Worm (Caenorhabditis elegans) whole organism, L1 larva: ENCODE results near the gene T24E12.12.
A peak's percentile ranks its signal among the peaks of the same experiment; 100 is the strongest.

ENCODE experiments used
- C16A3.4 ChIP-seq: fragments of 150-350 bp; optimal IDR thresholded peaks from 2 replicates; lab custom pipeline; 2014; ENCODE audit warnings: missing biosample characterization, missing genetic modification characterization
- C34B4.2 ChIP-seq: sonication (generic microtip); optimal IDR thresholded peaks from 2 replicates; lab custom pipeline; 2017; ENCODE audit warnings: mild to moderate bottlenecking, missing genetic modification characterization, missing compliant biosample characterization
- F16B12.6 ChIP-seq: fragments of 150-350 bp; optimal IDR thresholded peaks from 2 replicates; lab custom pipeline; 2014; ENCODE audit warnings: missing biosample characterization, missing genetic modification characterization
- Y116A8C.19 ChIP-seq: sonication (generic microtip); optimal IDR thresholded peaks from 2 replicates; lab custom pipeline; 2016; ENCODE audit warnings: missing compliant biosample characterization, missing genetic modification characterization, borderline replicate concordance
- ceh-63 ChIP-seq: fragments of 200-800 bp; sonication (Bioruptor generic); optimal IDR thresholded peaks from 2 replicates; lab custom pipeline; 2018; ENCODE audit warnings: mild to moderate bottlenecking, missing genetic modification characterization, missing compliant biosample characterization
- ceh-88 ChIP-seq: fragments of 200-800 bp; sonication (Bioruptor generic); IDR thresholded peaks from 2 replicates; pipeline ENCODE4 v1.3.6; 2022; ENCODE audit warnings: missing genetic modification characterization, missing compliant biosample characterization
- ceh-90 ChIP-seq: sonication (generic microtip); optimal IDR thresholded peaks from 2 replicates; lab custom pipeline; 2016; ENCODE audit warnings: missing genetic modification characterization, missing compliant biosample characterization
- ces-1 ChIP-seq: fragments of 150-350 bp; optimal IDR thresholded peaks from 2 replicates; lab custom pipeline; 2014; ENCODE audit warnings: missing biosample characterization, missing genetic modification reagents, missing genetic modification characterization
- dpl-1 ChIP-seq, 3 experiments: fragments of 150-350 bp in 2 of 3; sonication (generic microtip) in 1 of 3; optimal IDR thresholded peaks; 2 replicates each; lab custom pipeline; 2014 to 2017; ENCODE audit warnings: missing biosample characterization in 3 of 3, missing genetic modification characterization in 3 of 3, missing genetic modification reagents in 3 of 3
- efl-1 ChIP-seq, 4 experiments: fragments of 150-350 bp; optimal IDR thresholded peaks in 3 of 4; peaks in 1 of 4; 1 replicate in 1 of 4; 2 replicates in 3 of 4; lab custom pipeline; 2014; ENCODE audit warnings: missing biosample characterization in 2 of 4, missing genetic modification characterization in 2 of 4, missing genetic modification reagents in 2 of 4
- elt-2 ChIP-seq: sonication (generic microtip); optimal IDR thresholded peaks from 2 replicates; lab custom pipeline; 2016; ENCODE audit warnings: missing genetic modification characterization, mild to moderate bottlenecking, inconsistent platforms, missing compliant biosample characterization, missing genetic modification reagents
- ets-5 ChIP-seq: fragments of 200-800 bp; sonication (Bioruptor generic); IDR thresholded peaks from 2 replicates; pipeline ENCODE4 v1.3.6; 2022; ENCODE audit warnings: missing genetic modification characterization, missing compliant biosample characterization
- fkh-4 ChIP-seq: sonication (generic microtip); optimal IDR thresholded peaks from 2 replicates; lab custom pipeline; 2016; ENCODE audit warnings: missing compliant biosample characterization, missing genetic modification characterization, borderline replicate concordance
- grh-1 ChIP-seq: fragments of 200-800 bp; sonication (Bioruptor generic); IDR thresholded peaks from 2 replicates; pipeline ENCODE4 v1.3.6; 2022; ENCODE audit warnings: missing genetic modification reagents, missing genetic modification characterization, missing compliant biosample characterization
- hpl-2 ChIP-seq: fragments of 150-350 bp; optimal IDR thresholded peaks from 2 replicates; lab custom pipeline; 2014; ENCODE audit warnings: missing biosample characterization, missing genetic modification reagents, missing genetic modification characterization
- lin-14 ChIP-seq: fragments of 200-800 bp; sonication (Bioruptor generic); optimal IDR thresholded peaks from 2 replicates; lab custom pipeline; 2018; ENCODE audit warnings: mild to moderate bottlenecking, missing genetic modification characterization, moderate library complexity, missing compliant biosample characterization
- lin-35 ChIP-seq, 2 experiments: fragments of 150-350 bp; optimal IDR thresholded peaks; 2 replicates each; lab custom pipeline; 2014; ENCODE audit warnings: missing biosample characterization in 2 of 2, missing genetic modification characterization in 2 of 2, missing genetic modification reagents in 2 of 2
- mef-2 ChIP-seq: fragments of 150-350 bp; optimal IDR thresholded peaks from 2 replicates; lab custom pipeline; 2014; ENCODE audit warnings: missing biosample characterization, missing genetic modification characterization
- mep-1 ChIP-seq: fragments of 150-350 bp; optimal IDR thresholded peaks from 2 replicates; lab custom pipeline; 2014; ENCODE audit warnings: missing biosample characterization, missing genetic modification characterization
- nhr-12 ChIP-seq: sonication (generic microtip); optimal IDR thresholded peaks from 2 replicates; lab custom pipeline; 2017; ENCODE audit warnings: missing biosample characterization, missing genetic modification characterization
- nhr-19 ChIP-seq: fragments of 200-800 bp; sonication (Bioruptor generic); conservative IDR thresholded peaks from 2 replicates; pipeline ENCODE4 v1.3.6; 2022; ENCODE audit warnings: missing genetic modification characterization, missing compliant biosample characterization
- nhr-20 ChIP-seq: sonication (generic microtip); optimal IDR thresholded peaks from 2 replicates; lab custom pipeline; 2016; ENCODE audit warnings: mild to moderate bottlenecking, missing genetic modification characterization, missing compliant biosample characterization
- nhr-237 ChIP-seq: fragments of 150-350 bp; optimal IDR thresholded peaks from 2 replicates; lab custom pipeline; 2014; ENCODE audit warnings: missing biosample characterization, missing genetic modification characterization
- nhr-28 ChIP-seq: fragments of 150-350 bp; optimal IDR thresholded peaks from 2 replicates; lab custom pipeline; 2014; ENCODE audit warnings: missing biosample characterization, missing genetic modification characterization
- nhr-47 ChIP-seq: sonication (generic microtip); optimal IDR thresholded peaks from 2 replicates; lab custom pipeline; 2016; ENCODE audit warnings: mild to moderate bottlenecking, missing genetic modification characterization, moderate library complexity, missing compliant biosample characterization
- nhr-71 ChIP-seq: sonication (generic microtip); optimal IDR thresholded peaks from 2 replicates; lab custom pipeline; 2016; ENCODE audit warnings: mild to moderate bottlenecking, missing genetic modification characterization, moderate library complexity, missing compliant biosample characterization
- snu-23 ChIP-seq: sonication (generic microtip); optimal IDR thresholded peaks from 2 replicates; lab custom pipeline; 2016; ENCODE audit warnings: missing genetic modification characterization, missing compliant biosample characterization
- sup-37 ChIP-seq: fragments of 200-800 bp; sonication (Bioruptor generic); optimal IDR thresholded peaks from 2 replicates; lab custom pipeline; 2018; ENCODE audit warnings: mild to moderate bottlenecking, missing genetic modification characterization, missing compliant biosample characterization
- swsn-7 ChIP-seq: sonication (generic microtip); optimal IDR thresholded peaks from 2 replicates; lab custom pipeline; 2016; ENCODE audit warnings: missing genetic modification characterization, missing compliant biosample characterization
- zag-1 ChIP-seq: fragments of 150-350 bp; optimal IDR thresholded peaks from 2 replicates; lab custom pipeline; 2014; ENCODE audit warnings: missing biosample characterization, missing genetic modification characterization
- zip-4 ChIP-seq: fragments of 200-800 bp; sonication (Bioruptor generic); optimal IDR thresholded peaks from 2 replicates; lab custom pipeline; 2018; ENCODE audit warnings: mild to moderate bottlenecking, missing genetic modification characterization, moderate library complexity, missing compliant biosample characterization

Gene T24E12.12

ce11 chrII:3787151-3787550 lies 28.1 kb downstream of the T24E12.12 start, which contains the start of gene T24E12.13:
T24E12.13 (plus strand) TSS chrII:3787451.
- TF ChIP-seq ceh-63 (GFP tag; lab: Kevin White, UChicago) (no peak), dpl-1 (GFP tag; optimal IDR thresholded peaks at IDR 0.05; lab: Kevin White, UChicago) (no peak), zag-1 (tag; lab: Kevin White, UChicago) (no peak), mep-1 (tag; lab: Kevin White, UChicago) (no peak), elt-2 (tag; lab: Kevin White, UChicago) (no peak), nhr-20 (tag; lab: Kevin White, UChicago) (no peak), nhr-19 (GFP tag; lab: Robert Waterston, UW) (no peak), hpl-2 (GFP tag; lab: Kevin White, UChicago) (no peak), fkh-4 (tag; lab: Kevin White, UChicago) (no peak), ceh-90 (tag; lab: Kevin White, UChicago) (no peak)
- TF ChIP-seq, all 84 proteins: peak for 0

DNA sequence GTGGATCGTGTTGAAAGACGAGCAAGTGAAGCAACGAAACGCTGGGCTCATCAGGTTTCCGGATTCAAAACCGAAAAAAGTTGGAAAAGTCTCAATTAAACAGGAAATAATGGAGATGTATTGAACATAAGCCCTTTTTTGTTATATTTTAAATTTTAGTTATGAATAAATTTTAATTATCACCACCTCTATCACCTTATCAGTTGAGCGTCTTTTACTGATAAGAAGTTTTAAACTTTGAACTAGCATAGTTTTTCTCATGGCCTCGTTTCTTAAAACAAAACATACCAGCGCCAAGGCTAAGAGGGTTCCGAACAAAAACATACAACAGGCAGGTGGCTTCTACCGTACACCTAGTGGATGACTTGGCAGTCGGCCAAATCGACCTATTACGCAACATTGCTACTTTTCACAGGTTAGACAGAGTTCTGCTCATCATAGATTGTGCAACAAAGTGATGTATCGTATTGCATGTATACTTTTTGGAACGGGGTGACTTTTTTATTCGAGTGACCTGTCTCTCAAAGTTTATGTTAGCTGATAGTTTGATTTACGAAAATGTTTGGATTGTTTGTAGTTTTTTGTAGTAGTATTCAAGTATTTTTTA lies 29.4 kb downstream of the T24E12.12 start:
- TF ChIP-seq elt-2 (tag; lab: Kevin White, UChicago) (peak; percentile 77), nhr-28 (tag; lab: Kevin White, UChicago) (no peak), C34B4.2 (tag; lab: Kevin White, UChicago) (no peak), ceh-88 (no peak), nhr-71 (tag; lab: Kevin White, UChicago) (no peak), efl-1 (optimal IDR thresholded peaks at IDR 0.05; lab: Kevin White, UChicago) (no peak), efl-1 (GFP tag; optimal IDR thresholded peaks at IDR 0.05 in 1 of 2; lab: Kevin White, UChicago) (peak in 1 of 2 experiments; percentile 78)

ce11 chrII:3793336-3793735 lies 34.2 kb downstream of the T24E12.12 start, which contains the start of gene fbxb-99:
fbxb-99 (minus strand) TSS chrII:3793436.
- no peak for TF ChIP-seq ceh-88

DNA sequence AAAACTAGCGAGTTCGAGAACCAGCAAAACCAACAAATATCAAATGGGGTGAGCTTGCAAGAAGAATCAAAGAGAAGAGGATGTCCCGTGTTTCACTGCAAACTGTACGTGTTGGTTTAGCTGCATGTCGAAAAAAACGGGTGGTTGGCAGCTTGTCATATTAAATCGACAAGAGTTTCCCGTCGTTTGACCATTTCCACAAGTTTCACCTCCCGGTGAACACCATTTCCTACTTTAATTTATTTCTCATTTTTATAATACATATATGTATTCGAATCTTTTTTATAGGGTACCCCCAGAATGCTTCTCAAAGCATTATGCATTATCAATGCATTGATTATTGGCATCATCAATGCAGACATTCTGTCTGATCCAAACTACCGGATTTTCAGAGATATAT lies 36.2 kb downstream of the T24E12.12 start, which contains the start of gene Y8A9A.2:
Gene Y8A9A.2 (plus strand): TSS at position 301 of the 400 bp plus-strand sequence.
- TF ChIP-seq ets-5 (GFP tag; lab: Robert Waterston, UW) (no peak), efl-1 (optimal IDR thresholded peaks at IDR 0.05; lab: Kevin White, UChicago) (no peak), efl-1 (GFP tag; optimal IDR thresholded peaks at IDR 0.05 in 1 of 2; lab: Kevin White, UChicago) (peak in 1 of 2 experiments; percentile 25)

- TF ChIP-seq snu-23 (GFP tag; lab: Kevin White, UChicago) (no peak), zip-4 (no peak), nhr-237 (no peak), sup-37 (GFP tag; lab: Kevin White, UChicago) (no peak)
- TF ChIP-seq, all 84 proteins: peak for 0
Measured at ce11 chrII:3803219-3803618, 44.1 kb downstream of the T24E12.12 start, which contains the start of gene ins-32. ins-32 (minus strand) TSS chrII:3803319.

DNA sequence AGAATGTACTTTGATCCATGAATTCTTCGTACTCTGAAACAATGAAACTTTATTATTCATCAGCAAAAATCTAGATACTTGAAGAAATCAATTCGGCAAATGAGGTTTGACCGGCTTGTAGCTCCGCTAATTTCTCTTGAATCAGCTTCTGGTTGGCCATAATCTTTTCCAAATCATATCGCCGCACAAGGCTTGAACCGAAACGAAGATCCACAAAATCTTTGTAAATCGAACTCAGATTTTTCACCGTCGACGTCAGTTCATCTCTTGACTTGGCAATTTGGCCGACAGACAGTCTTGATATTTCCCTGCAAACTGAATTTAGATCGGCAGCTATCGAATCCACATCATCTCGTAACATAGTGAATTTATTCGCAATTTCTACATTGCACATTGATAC lies 46.4 kb downstream of the T24E12.12 start:
- TF ChIP-seq lin-35 (GFP tag; optimal IDR thresholded peaks at IDR 0.05; lab: Kevin White, UChicago) (no peak), lin-14 (no peak), Y116A8C.19 (tag; lab: Kevin White, UChicago) (no peak), grh-1 (GFP tag; lab: Robert Waterston, UW) (no peak), nhr-12 (no peak), mef-2 (tag; lab: Kevin White, UChicago) (no peak), swsn-7 (tag; lab: Kevin White, UChicago) (no peak), C34B4.2 (tag; lab: Kevin White, UChicago) (no peak), ces-1 (GFP tag; lab: Kevin White, UChicago) (no peak), F16B12.6 (tag; lab: Kevin White, UChicago) (no peak), nhr-47 (no peak), C16A3.4 (tag; lab: Kevin White, UChicago) (no peak)
